Worm (Caenorhabditis elegans) whole organism, young adult: ENCODE results near the gene math-28.

Experiments
- B0019.2 ChIP-seq: fragments of 200-800 bp; sonication (Bioruptor generic); conservative IDR thresholded peaks from 2 replicates; pipeline ENCODE4 v1.3.6; 2022; ENCODE audit warnings: missing genetic modification reagents, missing genetic modification characterization, missing compliant biosample characterization
- Y56A3A.18 ChIP-seq: fragments of 200-800 bp; sonication (Bioruptor generic); IDR thresholded peaks from 2 replicates; pipeline ENCODE4 v1.3.6; 2022; ENCODE audit warnings: missing genetic modification reagents, missing genetic modification characterization, missing compliant biosample characterization
- Y95B8A.8 ChIP-seq: fragments of 200-800 bp; sonication (Bioruptor generic); IDR thresholded peaks from 2 replicates; pipeline ENCODE4 v1.3.6; 2022; ENCODE audit warnings: missing genetic modification reagents, missing genetic modification characterization, missing compliant biosample characterization
- ama-1 ChIP-seq, 3 experiments: fragments of 150-350 bp in 1 of 3; sonication (generic microtip) in 2 of 3; optimal IDR thresholded peaks; 2 replicates each; lab custom pipeline; 2014 to 2018; ENCODE audit warnings: missing biosample characterization in 2 of 3, missing genetic modification characterization in 2 of 3, missing genetic modification reagents in 2 of 3
- attf-3 ChIP-seq: fragments of 200-800 bp; sonication (Bioruptor generic); conservative IDR thresholded peaks from 2 replicates; pipeline ENCODE4 v1.3.6; 2022; ENCODE audit warnings: missing genetic modification reagents, missing genetic modification characterization, missing compliant biosample characterization
- attf-5 ChIP-seq: fragments of 200-800 bp; sonication (Bioruptor generic); optimal IDR thresholded peaks from 2 replicates; lab custom pipeline; 2018; ENCODE audit warnings: mild to moderate bottlenecking, missing genetic modification characterization, missing compliant biosample characterization
- bed-1 ChIP-seq: fragments of 200-800 bp; sonication (Bioruptor generic); IDR thresholded peaks from 2 replicates; pipeline ENCODE4 v1.3.6; 2022; ENCODE audit warnings: missing genetic modification reagents, missing genetic modification characterization, missing compliant biosample characterization
- bed-2 ChIP-seq: fragments of 200-800 bp; sonication (Bioruptor generic); IDR thresholded peaks from 2 replicates; pipeline ENCODE4 v1.3.6; 2022; ENCODE audit warnings: missing genetic modification reagents, missing genetic modification characterization, missing compliant biosample characterization
- ceh-100 ChIP-seq: fragments of 200-800 bp; sonication (Bioruptor generic); IDR thresholded peaks from 2 replicates; pipeline ENCODE4 v1.3.6; 2022; ENCODE audit warnings: missing genetic modification reagents, missing genetic modification characterization, missing compliant biosample characterization
- ceh-79 ChIP-seq: sonication (generic microtip); optimal IDR thresholded peaks from 2 replicates; lab custom pipeline; 2017; ENCODE audit warnings: mild to moderate bottlenecking, missing genetic modification characterization, missing compliant biosample characterization
- ceh-91 ChIP-seq: fragments of 200-800 bp; sonication (Bioruptor generic); IDR thresholded peaks from 2 replicates; pipeline ENCODE4 v1.3.6; 2022; ENCODE audit warnings: missing genetic modification reagents, missing genetic modification characterization, missing compliant biosample characterization
- efl-1 ChIP-seq: fragments of 150-350 bp; optimal IDR thresholded peaks from 2 replicates; lab custom pipeline; 2014; ENCODE audit warnings: missing biosample characterization, missing genetic modification reagents, missing genetic modification characterization
- egl-18 ChIP-seq: fragments of 200-800 bp; sonication (Bioruptor generic); IDR thresholded peaks from 2 replicates; pipeline ENCODE4 v1.3.6; 2022; ENCODE audit warnings: missing genetic modification reagents, missing genetic modification characterization, missing compliant biosample characterization
- egl-44 ChIP-seq: fragments of 200-800 bp; sonication (Bioruptor generic); IDR thresholded peaks from 2 replicates; pipeline ENCODE4 v1.3.6; 2022; ENCODE audit warnings: missing genetic modification reagents, missing genetic modification characterization, missing compliant biosample characterization
- him-1 ChIP-seq: sonication (generic microtip); optimal IDR thresholded peaks from 2 replicates; lab custom pipeline; 2016; ENCODE audit warnings: missing genotype, missing genetic modification reagents, missing genetic modification characterization, missing compliant biosample characterization
- hlh-26 ChIP-seq: fragments of 200-800 bp; sonication (Bioruptor generic); conservative IDR thresholded peaks from 2 replicates; pipeline ENCODE4 v1.3.6; 2022; ENCODE audit warnings: missing genetic modification reagents, missing genetic modification characterization, missing compliant biosample characterization
- hmg-1.2 ChIP-seq: fragments of 200-800 bp; sonication (Bioruptor generic); IDR thresholded peaks from 2 replicates; pipeline ENCODE4 v1.3.6; 2022; ENCODE audit warnings: missing genetic modification reagents, missing genetic modification characterization, missing compliant biosample characterization
- hmg-20 ChIP-seq: fragments of 200-800 bp; sonication (Bioruptor generic); IDR thresholded peaks from 2 replicates; pipeline ENCODE4 v1.3.6; 2022; ENCODE audit warnings: missing genetic modification reagents, missing genetic modification characterization, missing compliant biosample characterization
- hsf-1 ChIP-seq: fragments of 200-800 bp; sonication (Bioruptor generic); IDR thresholded peaks from 2 replicates; pipeline ENCODE4 v1.3.6; 2022; ENCODE audit warnings: missing genetic modification reagents, missing genetic modification characterization, missing compliant biosample characterization
- lag-1 ChIP-seq: fragments of 200-800 bp; sonication (Bioruptor generic); IDR thresholded peaks from 2 replicates; pipeline ENCODE4 v1.3.6; 2022; ENCODE audit warnings: missing genetic modification reagents, missing genetic modification characterization, missing compliant biosample characterization
- let-526 ChIP-seq: fragments of 200-800 bp; sonication (Bioruptor generic); IDR thresholded peaks from 2 replicates; pipeline ENCODE4 v1.3.6; 2022; ENCODE audit warnings: missing genetic modification reagents, missing genetic modification characterization, missing compliant biosample characterization
- lin-35 ChIP-seq, 3 experiments: fragments of 150-350 bp in 2 of 3; sonication (generic microtip) in 1 of 3; optimal IDR thresholded peaks; 2 replicates each; lab custom pipeline; 2014 to 2018; ENCODE audit warnings: missing biosample characterization in 3 of 3, missing genetic modification characterization in 3 of 3, missing genetic modification reagents in 3 of 3
- lin-40 ChIP-seq: sonication (generic microtip); optimal IDR thresholded peaks from 2 replicates; lab custom pipeline; 2016; ENCODE audit warnings: missing genetic modification characterization, mild to moderate bottlenecking, missing compliant biosample characterization, missing genotype, missing genetic modification reagents
- lir-1 ChIP-seq: fragments of 200-800 bp; sonication (Bioruptor generic); conservative IDR thresholded peaks from 2 replicates; pipeline ENCODE4 v1.3.6; 2022; ENCODE audit warnings: missing genetic modification reagents, missing genetic modification characterization, missing compliant biosample characterization
- lsy-27 ChIP-seq: sonication (generic microtip); optimal IDR thresholded peaks from 2 replicates; lab custom pipeline; 2017; ENCODE audit warnings: missing genetic modification characterization, mild to moderate bottlenecking, missing compliant biosample characterization, antibody characterized with exemption, missing genotype, borderline replicate concordance; ENCODE audit not compliant: insufficient read depth
- madf-8 ChIP-seq: fragments of 200-800 bp; sonication (Bioruptor generic); conservative IDR thresholded peaks from 2 replicates; pipeline ENCODE4 v1.3.6; 2022; ENCODE audit warnings: missing genetic modification reagents, missing genetic modification characterization, missing compliant biosample characterization
- mes-4 ChIP-seq: sonication (generic microtip); optimal IDR thresholded peaks from 2 replicates; lab custom pipeline; 2016; ENCODE audit warnings: missing genotype, missing genetic modification characterization, missing compliant biosample characterization
- nfya-1 ChIP-seq: sonication (generic microtip); optimal IDR thresholded peaks from 2 replicates; lab custom pipeline; 2017; ENCODE audit warnings: antibody characterized with exemption, missing compliant biosample characterization, missing genetic modification characterization, borderline replicate concordance; ENCODE audit not compliant: insufficient read depth
- nfya-2 ChIP-seq: fragments of 200-800 bp; sonication (Bioruptor generic); IDR thresholded peaks from 2 replicates; pipeline ENCODE4 v1.3.6; 2022; ENCODE audit warnings: missing genetic modification reagents, missing genetic modification characterization, missing compliant biosample characterization
- nfyb-1 ChIP-seq: fragments of 200-800 bp; sonication (Bioruptor generic); IDR thresholded peaks from 2 replicates; pipeline ENCODE4 v1.3.6; 2022; ENCODE audit warnings: missing genetic modification reagents, missing genetic modification characterization, missing compliant biosample characterization
- nhr-27 ChIP-seq: fragments of 200-800 bp; sonication (Bioruptor generic); optimal IDR thresholded peaks from 2 replicates; lab custom pipeline; 2018; ENCODE audit warnings: mild to moderate bottlenecking, missing genetic modification characterization, moderate library complexity, missing compliant biosample characterization
- pha-4 ChIP-seq: fragments of 150-350 bp; sonication (generic microtip); optimal IDR thresholded peaks from 2 replicates; lab custom pipeline; 2014; ENCODE audit warnings: missing biosample characterization, missing genetic modification reagents, missing genetic modification characterization
- rec-8 ChIP-seq, 2 experiments: sonication (generic microtip); optimal IDR thresholded peaks; 2 replicates each; lab custom pipeline; 2016; ENCODE audit warnings: mild to moderate bottlenecking in 2 of 2, missing genetic modification characterization in 2 of 2, missing genetic modification reagents in 2 of 2, missing genotype in 2 of 2, missing biosample characterization in 1 of 2, missing compliant biosample characterization in 1 of 2, moderate library complexity in 1 of 2
- sdz-38 ChIP-seq: sonication (generic microtip); optimal IDR thresholded peaks from 2 replicates; lab custom pipeline; 2016; ENCODE audit warnings: missing genotype, missing genetic modification characterization, missing compliant biosample characterization
- snpc-1.1 ChIP-seq: sonication (generic microtip); optimal IDR thresholded peaks from 2 replicates; lab custom pipeline; 2017; ENCODE audit warnings: missing genetic modification characterization, mild to moderate bottlenecking, missing compliant biosample characterization, antibody characterized with exemption, moderate library complexity, missing genotype, missing genetic modification reagents; ENCODE audit not compliant: insufficient read depth
- unc-62 ChIP-seq: fragments of 150-350 bp; optimal IDR thresholded peaks from 2 replicates; lab custom pipeline; 2014; ENCODE audit warnings: missing biosample characterization, missing genetic modification reagents, missing genetic modification characterization

math-28 gene

DNA sequence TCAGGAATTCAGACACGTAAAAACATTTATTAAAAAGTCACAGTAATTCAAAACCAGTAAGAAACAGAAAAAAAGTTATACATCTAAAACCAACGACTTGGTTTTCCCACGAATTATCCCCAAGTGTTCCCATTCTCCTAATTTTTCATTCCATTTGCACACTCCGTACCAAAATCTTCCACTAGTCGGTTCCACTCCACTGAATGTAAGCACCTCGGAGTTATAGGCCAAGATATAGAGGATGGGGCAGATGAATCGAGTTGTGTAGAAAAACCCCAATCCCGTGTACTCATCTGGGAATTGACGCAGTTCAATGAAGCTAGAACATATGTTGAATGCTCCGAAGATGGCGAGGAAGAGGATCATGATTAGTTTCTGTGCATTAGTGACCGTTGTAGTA lies 24.0 kb downstream of the math-28 start:
- TF ChIP-seq ceh-100 (GFP tag; lab: Robert Waterston, UW) (no peak), ama-1 (optimal IDR thresholded peaks at IDR 0.05; lab: Kevin White, UChicago) (no peak), ama-1 (GFP tag; optimal IDR thresholded peaks at IDR 0.05; lab: Kevin White, UChicago) (no peak), Y95B8A.8 (GFP tag; lab: Robert Waterston, UW) (no peak), nfyb-1 (GFP tag; lab: Robert Waterston, UW) (no peak), Y56A3A.18 (no peak), nhr-27 (tag; lab: Kevin White, UChicago) (no peak), lir-1 (no peak)

DNA sequence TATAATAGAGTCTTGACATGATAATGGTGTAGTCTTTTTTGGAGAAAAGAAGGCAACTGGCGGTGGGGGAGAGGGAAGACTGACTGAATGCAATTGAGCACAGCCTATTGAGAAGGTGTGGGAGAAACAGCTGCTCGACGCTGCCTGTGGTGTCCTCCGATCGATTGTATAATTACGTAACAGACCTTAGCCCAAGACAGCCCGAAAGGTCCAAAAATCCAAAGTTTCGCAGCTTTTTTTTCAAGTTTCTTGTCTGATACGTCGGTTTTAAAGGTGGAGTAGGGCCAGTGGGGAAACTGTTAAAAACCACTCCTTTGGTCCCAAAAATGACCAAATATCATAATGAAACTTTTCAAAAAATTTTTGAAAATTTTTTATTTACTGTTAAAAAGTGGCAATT lies 24.9 kb downstream of the math-28 start, which contains the start of the genes C08F1.6 and fbxb-13:
C08F1.6 (minus strand) TSS at position 101 of the 400 bp plus-strand sequence.
fbxb-13 (plus strand) TSS at position 191 of the 400 bp plus-strand sequence.
- TF ChIP-seq egl-18 (GFP tag; lab: Robert Waterston, UW) (no peak), ceh-91 (GFP tag; lab: Robert Waterston, UW) (no peak), hsf-1 (no peak), nfya-1 (no peak), unc-62 (GFP tag; lab: Kevin White, UChicago) (no peak), lin-35 (GFP tag; optimal IDR thresholded peaks at IDR 0.05; lab: Kevin White, UChicago) (no peak), B0019.2 (GFP tag; lab: Robert Waterston, UW) (no peak), madf-8 (GFP tag; lab: Robert Waterston, UW) (no peak), lin-40 (no peak), efl-1 (GFP tag; lab: Kevin White, UChicago) (no peak)

DNA sequence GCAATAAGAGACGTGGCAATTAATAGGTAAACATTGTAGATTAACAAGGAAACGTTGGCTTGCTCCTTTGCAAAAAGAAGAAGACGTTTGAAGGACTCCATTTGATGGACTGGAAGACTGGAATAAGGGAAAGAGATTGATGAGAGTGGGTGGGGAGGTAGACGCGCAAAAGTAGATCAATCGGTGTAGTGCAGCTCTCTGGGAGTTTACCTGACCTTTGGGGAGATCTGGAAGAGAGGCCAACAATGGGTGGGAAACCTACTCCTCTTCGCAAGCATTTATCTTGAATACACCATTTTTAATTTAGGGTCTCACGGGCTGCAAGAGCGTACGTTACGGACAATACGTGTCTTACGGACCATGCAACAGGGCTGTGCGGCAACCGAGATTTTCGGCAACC lies 43.2 kb downstream of the math-28 start, which contains the start of gene C08F1.12:
C08F1.12 (minus strand) TSS at position 101 of the 400 bp plus-strand sequence.
- TF ChIP-seq attf-5 (GFP tag; lab: Kevin White, UChicago) (no peak), nfya-2 (GFP tag; lab: Robert Waterston, UW) (no peak), mes-4 (no peak), him-1 (tag; lab: Kevin White, UChicago) (no peak), ceh-79 (tag; lab: Kevin White, UChicago) (no peak), lag-1 (GFP tag; lab: Robert Waterston, UW) (no peak), egl-44 (no peak), attf-3 (GFP tag; lab: Robert Waterston, UW) (no peak), let-526 (GFP tag; lab: Robert Waterston, UW) (no peak), rec-8 (tag; optimal IDR thresholded peaks at IDR 0.05; lab: Kevin White, UChicago) (no peak), bed-2 (GFP tag; lab: Robert Waterston, UW) (no peak), hlh-26 (GFP tag; lab: Robert Waterston, UW) (no peak), sdz-38 (no peak), pha-4 (tag; lab: Kevin White, UChicago) (no peak), lsy-27 (tag; lab: Kevin White, UChicago) (no peak), snpc-1.1 (tag; lab: Kevin White, UChicago) (no peak), hmg-20 (no peak), bed-1 (no peak), hmg-1.2 (GFP tag; lab: Robert Waterston, UW) (no peak)
- TF ChIP-seq, all 124 proteins: peak for 0
